Fruit fly (Drosophila melanogaster) whole organism, embryonic: ENCODE results near the gene Bicra.

Experiments used
- Abd-B ChIP-seq: fragments of 200-800 bp; sonication (Bioruptor generic); optimal IDR thresholded peaks from 2 replicates; lab custom pipeline; 2018; ENCODE audit warnings: missing biosample characterization, mild to moderate bottlenecking, missing genetic modification characterization, moderate library complexity
- CG10267 ChIP-seq: fragments of 200-800 bp; sonication (Bioruptor generic); optimal IDR thresholded peaks from 2 replicates; lab custom pipeline; 2018; ENCODE audit warnings: missing biosample characterization, mild to moderate bottlenecking, missing genetic modification characterization, moderate library complexity
- CG10321 ChIP-seq: fragments of 200-800 bp; sonication (Bioruptor generic); IDR thresholded peaks from 2 replicates; pipeline ENCODE4 v1.3.6; 2022; ENCODE audit warnings: missing biosample characterization, missing genetic modification characterization
- CG12104 ChIP-seq: fragments of 200-800 bp; sonication (Bioruptor generic); optimal IDR thresholded peaks from 3 replicates; lab custom pipeline; 2016; ENCODE audit warnings: missing biosample characterization, missing genetic modification characterization
- CG12155 ChIP-seq: fragments of 200-800 bp; sonication (Bioruptor generic); optimal IDR thresholded peaks from 3 replicates; lab custom pipeline; 2016; ENCODE audit warnings: missing biosample characterization, missing genetic modification characterization
- CG12236 ChIP-seq: fragments of 200-800 bp; sonication (Bioruptor generic); optimal IDR thresholded peaks from 2 replicates; lab custom pipeline; 2016; ENCODE audit warnings: missing biosample characterization, missing genetic modification characterization
- CG13296 ChIP-seq: fragments of 200-800 bp; sonication (Bioruptor generic); optimal IDR thresholded peaks from 3 replicates; lab custom pipeline; 2018; ENCODE audit warnings: missing biosample characterization, mild to moderate bottlenecking, missing genetic modification characterization
- CG15011 ChIP-seq: fragments of 200-800 bp; sonication (Bioruptor generic); optimal IDR thresholded peaks from 3 replicates; lab custom pipeline; 2018; ENCODE audit warnings: missing biosample characterization, mild to moderate bottlenecking, missing genetic modification characterization
- CG16779 ChIP-seq: fragments of 200-800 bp; sonication (Bioruptor generic); IDR thresholded peaks from 2 replicates; pipeline ENCODE4 v1.3.6; 2022; ENCODE audit warnings: missing biosample characterization, missing genetic modification characterization
- CG17328 ChIP-seq: fragments of 200-800 bp; sonication (Bioruptor generic); IDR thresholded peaks from 2 replicates; pipeline ENCODE4 v1.3.6; 2022; ENCODE audit warnings: missing biosample characterization, missing genetic modification characterization
- CG1792 ChIP-seq: fragments of 200-800 bp; sonication (Bioruptor generic); optimal IDR thresholded peaks from 2 replicates; lab custom pipeline; 2016; ENCODE audit warnings: missing biosample characterization, missing genetic modification characterization
- CG18011 ChIP-seq: fragments of 200-800 bp; sonication (Bioruptor generic); optimal IDR thresholded peaks from 2 replicates; lab custom pipeline; 2017; ENCODE audit warnings: missing biosample characterization, missing genetic modification characterization, mild to moderate bottlenecking, moderate library complexity, missing genotype
- CG18764 ChIP-seq: fragments of 200-800 bp; sonication (Bioruptor generic); optimal IDR thresholded peaks from 3 replicates; lab custom pipeline; 2016; ENCODE audit warnings: missing biosample characterization, missing genetic modification characterization
- CG3281 ChIP-seq: fragments of 200-800 bp; sonication (Bioruptor generic); optimal IDR thresholded peaks from 3 replicates; lab custom pipeline; 2017; ENCODE audit warnings: missing biosample characterization, mild to moderate bottlenecking, missing genetic modification characterization
- CG3726 ChIP-seq: fragments of 200-800 bp; sonication (Bioruptor generic); IDR thresholded peaks from 3 replicates; pipeline ENCODE4, ENCODE4 v1.3.6; 2022; ENCODE audit warnings: missing biosample characterization, missing genetic modification characterization
- CG43689 ChIP-seq: fragments of 200-800 bp; sonication (Bioruptor generic); IDR thresholded peaks from 2 replicates; pipeline ENCODE4 v1.3.6; 2022; ENCODE audit warnings: missing biosample characterization, missing genetic modification characterization
- CG6689 ChIP-seq: fragments of 200-800 bp; sonication (Bioruptor generic); IDR thresholded peaks from 2 replicates; pipeline ENCODE4 v1.3.6; 2022; ENCODE audit warnings: missing biosample characterization, missing genetic modification characterization
- CG7839 ChIP-seq: fragments of 200-800 bp; sonication (Bioruptor generic); optimal IDR thresholded peaks from 3 replicates; lab custom pipeline; 2018; ENCODE audit warnings: missing biosample characterization, mild to moderate bottlenecking, missing genetic modification characterization, moderate library complexity
- CG8281 ChIP-seq: fragments of 200-800 bp; sonication (Bioruptor generic); optimal IDR thresholded peaks from 2 replicates; lab custom pipeline; 2018; ENCODE audit warnings: missing biosample characterization, mild to moderate bottlenecking, missing genetic modification characterization, moderate library complexity
- CG8290 ChIP-seq, 3 experiments: fragments of 200-800 bp; sonication (Bioruptor generic); optimal IDR thresholded peaks; 2 replicates each; lab custom pipeline; 2016 to 2019; ENCODE audit warnings: missing biosample characterization in 3 of 3, missing genetic modification characterization in 3 of 3, mild to moderate bottlenecking in 2 of 3, moderate library complexity in 1 of 3
- CG8944 ChIP-seq: fragments of 200-800 bp; sonication (Bioruptor generic); optimal IDR thresholded peaks from 3 replicates; lab custom pipeline; 2016; ENCODE audit warnings: missing biosample characterization, missing genetic modification characterization
- E2f1 ChIP-seq: fragments of 200-800 bp; sonication (Bioruptor generic); IDR thresholded peaks from 2 replicates; pipeline ENCODE4 v1.3.6; 2022; ENCODE audit warnings: missing biosample characterization, missing genetic modification characterization
- Hmr ChIP-seq: fragments of 200-800 bp; sonication (Bioruptor generic); optimal IDR thresholded peaks from 3 replicates; lab custom pipeline; 2017; ENCODE audit warnings: mild to moderate bottlenecking, missing biosample characterization, missing genetic modification reagents, missing genetic modification characterization
- Max ChIP-seq: fragments of 200-800 bp; sonication (Bioruptor generic); optimal IDR thresholded peaks from 2 replicates; lab custom pipeline; 2016; ENCODE audit warnings: missing biosample characterization, mild to moderate bottlenecking, missing genetic modification characterization
- Mrtf ChIP-seq: fragments of 200-800 bp; sonication (Bioruptor generic); IDR thresholded peaks from 3 replicates; pipeline ENCODE4 v1.3.6; 2022; ENCODE audit warnings: missing biosample characterization, missing genetic modification characterization
- NC2α ChIP-seq: fragments of 200-800 bp; sonication (Bioruptor generic); optimal IDR thresholded peaks from 2 replicates; lab custom pipeline; 2016; ENCODE audit warnings: missing biosample characterization, missing genetic modification characterization
- Nf-YC ChIP-seq: fragments of 200-800 bp; optimal IDR thresholded peaks from 3 replicates; lab custom pipeline; 2019; ENCODE audit warnings: missing biosample characterization, mild to moderate bottlenecking, missing genetic modification characterization, moderate library complexity
- Opbp ChIP-seq: fragments of 200-800 bp; sonication (Bioruptor generic); IDR thresholded peaks from 3 replicates; pipeline ENCODE4 v1.3.6; 2022; ENCODE audit warnings: missing biosample characterization, missing genetic modification characterization; ENCODE audit not compliant: partially characterized antibody
- Pdp1 ChIP-seq, 2 experiments: fragments of 200-800 bp; sonication (Bioruptor generic); optimal IDR thresholded peaks; 3 replicates each; lab custom pipeline; 2016; ENCODE audit warnings: missing biosample characterization in 2 of 2, missing genetic modification characterization in 2 of 2, mild to moderate bottlenecking in 1 of 2, moderate library complexity in 1 of 2
- Rx ChIP-seq: fragments of 200-800 bp; sonication (Bioruptor generic); IDR thresholded peaks from 2 replicates; pipeline ENCODE4 v1.3.6; 2022; ENCODE audit warnings: missing biosample characterization, missing genetic modification characterization
- croc ChIP-seq: fragments of 200-800 bp; sonication (Bioruptor generic); conservative IDR thresholded peaks from 3 replicates; pipeline ENCODE4 v1.3.6; 2022; ENCODE audit warnings: missing biosample characterization, missing genetic modification characterization
- da ChIP-seq: fragments of 200-800 bp; sonication (Bioruptor generic); optimal IDR thresholded peaks from 2 replicates; lab custom pipeline; 2016; ENCODE audit warnings: missing biosample characterization, missing genetic modification characterization
- dmrt99B ChIP-seq: fragments of 200-800 bp; sonication (Bioruptor generic); optimal IDR thresholded peaks from 2 replicates; lab custom pipeline; 2018; ENCODE audit warnings: missing biosample characterization, mild to moderate bottlenecking, missing genetic modification characterization, moderate library complexity
- eve ChIP-seq, 2 experiments: fragments of >200 bp; optimal IDR thresholded peaks; 2 replicates each; lab custom pipeline; 2017; ENCODE audit warnings: missing biosample characterization in 2 of 2, missing genetic modification characterization in 2 of 2
- fd102C ChIP-seq: fragments of 200-800 bp; sonication (Bioruptor generic); optimal IDR thresholded peaks from 2 replicates; lab custom pipeline; 2018; ENCODE audit warnings: missing biosample characterization, mild to moderate bottlenecking, missing genetic modification characterization, moderate library complexity
- fd3F ChIP-seq: fragments of 200-800 bp; sonication (Bioruptor generic); optimal IDR thresholded peaks from 2 replicates; lab custom pipeline; 2018; ENCODE audit warnings: missing biosample characterization, mild to moderate bottlenecking, missing genetic modification characterization, moderate library complexity
- gce ChIP-seq: fragments of 200-800 bp; sonication (Bioruptor generic); IDR thresholded peaks from 3 replicates; pipeline ENCODE4 v1.3.6; 2022; ENCODE audit warnings: missing biosample characterization, missing genetic modification characterization
- mirr ChIP-seq: fragments of 200-800 bp; sonication (Bioruptor generic); optimal IDR thresholded peaks from 3 replicates; lab custom pipeline; 2018; ENCODE audit warnings: missing biosample characterization, mild to moderate bottlenecking, missing genetic modification characterization
- mld ChIP-seq: fragments of 200-800 bp; sonication (Bioruptor generic); IDR thresholded peaks from 3 replicates; pipeline ENCODE4 v1.3.6; 2022; ENCODE audit warnings: missing biosample characterization, missing genetic modification characterization; ENCODE audit not compliant: partially characterized antibody
- nmo ChIP-seq: fragments of 200-800 bp; sonication (Bioruptor generic); optimal IDR thresholded peaks from 2 replicates; lab custom pipeline; 2018; ENCODE audit warnings: missing biosample characterization, mild to moderate bottlenecking, missing genetic modification characterization, moderate library complexity
- pros ChIP-seq: fragments of 200-800 bp; sonication (Bioruptor generic); optimal IDR thresholded peaks from 3 replicates; lab custom pipeline; 2019; ENCODE audit warnings: missing biosample characterization, mild to moderate bottlenecking, missing genetic modification characterization, moderate library complexity
- pum ChIP-seq: fragments of 200-800 bp; sonication (Bioruptor generic); optimal IDR thresholded peaks from 2 replicates; lab custom pipeline; 2016; ENCODE audit warnings: missing biosample characterization, missing genetic modification characterization
- repo ChIP-seq: fragments of 200-800 bp; sonication (Bioruptor generic); optimal IDR thresholded peaks from 2 replicates; lab custom pipeline; 2016; ENCODE audit warnings: missing biosample characterization, missing genetic modification characterization
- sd ChIP-seq: fragments of 200-800 bp; sonication (Bioruptor generic); optimal IDR thresholded peaks from 3 replicates; lab custom pipeline; 2018; ENCODE audit warnings: missing biosample characterization, mild to moderate bottlenecking, missing genetic modification characterization, moderate library complexity
- sisA ChIP-seq: fragments of 200-800 bp; sonication (Bioruptor generic); IDR thresholded peaks from 2 replicates; pipeline ENCODE4 v1.3.6; 2022; ENCODE audit warnings: missing biosample characterization, missing genetic modification characterization
- tup ChIP-seq: fragments of 200-800 bp; sonication (Bioruptor generic); optimal IDR thresholded peaks from 2 replicates; lab custom pipeline; 2016; ENCODE audit warnings: missing biosample characterization, mild to moderate bottlenecking, missing genetic modification characterization, moderate library complexity
- vfl ChIP-seq: fragments of 200-800 bp; sonication (Bioruptor generic); optimal IDR thresholded peaks from 2 replicates; lab custom pipeline; 2016; ENCODE audit warnings: missing biosample characterization, missing genetic modification characterization
- zen2 ChIP-seq: fragments of 200-800 bp; sonication (Bioruptor generic); IDR thresholded peaks from 3 replicates; pipeline ENCODE4 v1.3.6; 2022; ENCODE audit warnings: missing biosample characterization, missing genetic modification characterization; ENCODE audit not compliant: partially characterized antibody

Bicra gene

dm6 chr3R:29038960-29039581 lies 23.8 kb upstream of the Bicra start, which contains the start of the genes Slu7 and Pkc98E (continued):
- TF ChIP-seq Mrtf (0 out of 3 replicates have a peak, but pooled peaks have one; percentile 55), CG16779 (GFP tag; lab: Robert Waterston, UW) (peak; percentile 64; the same call in 1 of the 2 replicates), CG15011 (no peak), mirr (peak; percentile 30), CG1792 (GFP tag; lab: Kevin White, UChicago) (peak; percentile 48), Opbp (GFP tag; lab: Robert Waterston, UW) (peak; percentile 91), nmo (GFP tag; lab: Kevin White, UChicago) (peak; percentile 76), vfl (GFP tag; lab: Kevin White, UChicago) (peak; percentile 56), CG12155 (peak; percentile 73), CG3281 (GFP tag; lab: Kevin White, UChicago) (peak; percentile 48), E2f1 (GFP tag; lab: Robert Waterston, UW) (0 out of 2 replicates have a peak, but pooled peaks have one; percentile 18), CG3726 (GFP tag; lab: Robert Waterston, UW) (no peak), CG17328 (GFP tag; lab: Robert Waterston, UW) (peak; percentile 58), sd (tag; lab: Kevin White, UChicago) (peak; percentile 53), croc (GFP tag; lab: Robert Waterston, UW) (no peak), fd102C (GFP tag; lab: Kevin White, UChicago) (no peak), Abd-B (GFP tag; lab: Kevin White, UChicago) (peak; percentile 63), CG43689 (no peak), Nf-YC (tag; lab: Kevin White, UChicago) (no peak), CG6689 (GFP tag; lab: Robert Waterston, UW) (0 out of 2 replicates have a peak, but pooled peaks have one; percentile 7), CG18011 (peak; percentile 31), Max (GFP tag; lab: Kevin White, UChicago) (peak; percentile 64), pros (GFP tag; lab: Kevin White, UChicago) (no peak), mld (peak; percentile 81; the same call in 2 of the 3 replicates), CG7839 (tag; lab: Kevin White, UChicago) (peak; percentile 31), CG8281 (tag; lab: Kevin White, UChicago) (no peak), NC2α (GFP tag; lab: Kevin White, UChicago) (no peak), dmrt99B (tag; lab: Kevin White, UChicago) (peak; percentile 18), gce (no peak), Pdp1 (GFP tag; optimal IDR thresholded peaks at IDR 0.05; lab: Kevin White, UChicago) (peak; percentile 57 to 60), CG13296 (GFP tag; lab: Kevin White, UChicago) (peak; percentile 10), zen2 (peak; percentile 81), da (peak; percentile 70), pum (GFP tag; lab: Kevin White, UChicago) (peak; percentile 52), Hmr (peak; percentile 61), CG8944 (GFP tag; lab: Kevin White, UChicago) (peak; percentile 57), CG12104 (GFP tag; lab: Kevin White, UChicago) (peak; percentile 9), CG12236 (GFP tag; lab: Kevin White, UChicago) (no peak), Rx (GFP tag; lab: Robert Waterston, UW) (no peak), repo (peak; percentile 37), tup (GFP tag; lab: Kevin White, UChicago) (peak; percentile 5), sisA (GFP tag; lab: Robert Waterston, UW) (peak; percentile 60), eve (GFP tag; optimal IDR thresholded peaks at IDR 0.05; lab: Kevin White, UChicago) (no peak), CG8290 (GFP tag; optimal IDR thresholded peaks at IDR 0.05; lab: Kevin White, UChicago) (peak; percentile 59), CG8290 (tag; optimal IDR thresholded peaks at IDR 0.05; lab: Kevin White, UChicago) (peak; percentile 71 to 93), CG10321 (GFP tag; lab: Robert Waterston, UW) (0 out of 2 replicates have a peak, but pooled peaks have one; percentile 25), CG18764 (GFP tag; lab: Kevin White, UChicago) (peak; percentile 19), fd3F (GFP tag; lab: Kevin White, UChicago) (peak; percentile 28), CG10267 (tag; lab: Kevin White, UChicago) (peak; percentile 95)
